Worm (Caenorhabditis elegans): ENCODE measurements around the gene msp-32.
A peak's percentile ranks its signal among the peaks of the same experiment; 100 is the strongest.

msp-32 gene

ce11 chrII:4851594-4852106 is 47.0 kb upstream of the msp-32 start, which contains the start of gene dnj-9 (continued):
- TF ChIP-seq B0019.2 (GFP tag; conservative IDR thresholded peaks at IDR 0.05) (peak; percentile 32; the same call in 1 of the 2 replicates), B0035.1 (tag; optimal IDR thresholded peaks at IDR 0.05) (peak; percentile 78), somi-1 (GFP tag; optimal IDR thresholded peaks at IDR 0.05) (peak; percentile 53), athp-1 (tag; optimal IDR thresholded peaks at IDR 0.05) (peak; percentile 66), F22D6.2 (tag; optimal IDR thresholded peaks at IDR 0.05) (peak; percentile 87), ztf-26 (tag; optimal IDR thresholded peaks at IDR 0.05) (peak; percentile 84), F10E7.11 (tag; optimal IDR thresholded peaks at IDR 0.05) (no peak), egl-18 (GFP tag; IDR thresholded peaks at IDR 0.05) (peak; percentile 72; the same call in 1 of the 2 replicates), ets-4 (GFP tag; optimal IDR thresholded peaks at IDR 0.05) (no peak), attf-6 (GFP tag; IDR thresholded peaks at IDR 0.05) (peak; percentile 73), B0336.3 (GFP tag; IDR thresholded peaks at IDR 0.05) (peak; percentile 93), ceh-40 (GFP tag; IDR thresholded peaks at IDR 0.05) (peak; percentile 51; the same call in 1 of the 2 replicates), tlf-1 (GFP tag; optimal IDR thresholded peaks at IDR 0.05) (peak; percentile 93), cebp-1 (GFP tag; IDR thresholded peaks at IDR 0.05) (peak; percentile 54), cebp-1 (tag; optimal IDR thresholded peaks at IDR 0.05) (peak; percentile 92), fkh-3 (tag; optimal IDR thresholded peaks at IDR 0.05) (no peak), hlh-26 (GFP tag; conservative IDR thresholded peaks at IDR 0.05) (no peak), hlh-12 (tag; optimal IDR thresholded peaks at IDR 0.05) (no peak), bed-2 (GFP tag; IDR thresholded peaks at IDR 0.05) (no peak), dpl-1 (GFP tag; optimal IDR thresholded peaks at IDR 0.05) (peak; percentile 97), F57A8.1 (GFP tag; optimal IDR thresholded peaks at IDR 0.05) (peak; percentile 35), nfyb-1 (GFP tag; IDR thresholded peaks at IDR 0.05) (peak; percentile 95), rec-8 (tag; optimal IDR thresholded peaks at IDR 0.05) (peak in 1 of 2 experiments; percentile 21), akir-1 (GFP tag; optimal IDR thresholded peaks at IDR 0.05) (no peak), aptf-3 (GFP tag; IDR thresholded peaks at IDR 0.05) (no peak), nhr-90 (tag; optimal IDR thresholded peaks at IDR 0.05) (no peak), cebp-2 (GFP tag; IDR thresholded peaks at IDR 0.05) (no peak), xnd-1 (tag; optimal IDR thresholded peaks at IDR 0.05) (peak; percentile 83)

- TF ChIP-seq lag-1 (GFP tag; IDR thresholded peaks at IDR 0.05) (no peak), F52B5.7 (tag; optimal IDR thresholded peaks at IDR 0.05) (no peak), cebp-1 (GFP tag; IDR thresholded peaks at IDR 0.05) (no peak), cebp-1 (tag; optimal IDR thresholded peaks at IDR 0.05) (peak; percentile 66), nhr-179 (tag; optimal IDR thresholded peaks at IDR 0.05) (no peak)
Measured at ce11 chrII:4854761-4855160, 43.9 kb upstream of the msp-32 start.

- 0 out of 2 replicates have a peak, but pooled peaks have one; percentile 19 for TF ChIP-seq K11D2.4 (GFP tag; IDR thresholded peaks at IDR 0.05)
- no peak for TF ChIP-seq aptf-3 (GFP tag; IDR thresholded peaks at IDR 0.05)
Measured at ce11 chrII:4855489-4855888, 43.1 kb upstream of the msp-32 start.

- no peak for TF ChIP-seq repo-1 (tag; optimal IDR thresholded peaks at IDR 0.05)
- no peak for TF ChIP-seq dox-1 (GFP tag; IDR thresholded peaks at IDR 0.05)
- no peak for TF ChIP-seq aptf-2 (GFP tag; conservative IDR thresholded peaks at IDR 0.05)
- TF ChIP-seq lin-35 (GFP tag; optimal IDR thresholded peaks at IDR 0.05) = no peak
- TF ChIP-seq bed-1 (GFP tag; IDR thresholded peaks at IDR 0.05) = no peak
- TF ChIP-seq ceh-58 (GFP tag; IDR thresholded peaks at IDR 0.05) = no peak
- TF ChIP-seq F37B4.10 (GFP tag; IDR thresholded peaks at IDR 0.05) = no peak
- TF ChIP-seq snpc-1.3 (tag; optimal IDR thresholded peaks at IDR 0.05; ENCODE audit: insufficient read depth) = no peak
- TF ChIP-seq dpl-1 (GFP tag; optimal IDR thresholded peaks at IDR 0.05) = no peak
- TF ChIP-seq hmg-1.2 (GFP tag; IDR thresholded peaks at IDR 0.05) = no peak
- TF ChIP-seq B0336.3 (GFP tag; IDR thresholded peaks at IDR 0.05) = no peak
- TF ChIP-seq Y67H2A.10 (GFP tag; conservative IDR thresholded peaks at IDR 0.05) = no peak
- TF ChIP-seq C17E4.6 (GFP tag; IDR thresholded peaks at IDR 0.05) = no peak
- no peak for TF ChIP-seq Y53F4B.3 (GFP tag; IDR thresholded peaks at IDR 0.05)
- TF ChIP-seq rpc-1 (optimal IDR thresholded peaks at IDR 0.05) = no peak
- TF ChIP-seq rpc-1 (tag; optimal IDR thresholded peaks at IDR 0.05) = no peak
- TF ChIP-seq B0019.2 (GFP tag; conservative IDR thresholded peaks at IDR 0.05) = no peak
Measured at ce11 chrII:4856113-4856512, 42.5 kb upstream of the msp-32 start.
